Worm (Caenorhabditis elegans) whole organism, L3 larva: Measurements from ENCODE around the gene K03H6.1.

Source experiments
- fkh-2 ChIP-seq: fragments of 150-350 bp; optimal IDR thresholded peaks from 2 replicates; lab custom pipeline; 2014; ENCODE audit warnings: missing biosample characterization, missing genetic modification reagents, missing genetic modification characterization
- nfya-1 ChIP-seq: sonication (generic microtip); optimal IDR thresholded peaks from 2 replicates; lab custom pipeline; 2017; ENCODE audit warnings: missing genetic modification characterization, mild to moderate bottlenecking, missing compliant biosample characterization, antibody characterized with exemption, moderate library complexity; ENCODE audit not compliant: insufficient read depth

The K03H6.1 gene

DNA sequence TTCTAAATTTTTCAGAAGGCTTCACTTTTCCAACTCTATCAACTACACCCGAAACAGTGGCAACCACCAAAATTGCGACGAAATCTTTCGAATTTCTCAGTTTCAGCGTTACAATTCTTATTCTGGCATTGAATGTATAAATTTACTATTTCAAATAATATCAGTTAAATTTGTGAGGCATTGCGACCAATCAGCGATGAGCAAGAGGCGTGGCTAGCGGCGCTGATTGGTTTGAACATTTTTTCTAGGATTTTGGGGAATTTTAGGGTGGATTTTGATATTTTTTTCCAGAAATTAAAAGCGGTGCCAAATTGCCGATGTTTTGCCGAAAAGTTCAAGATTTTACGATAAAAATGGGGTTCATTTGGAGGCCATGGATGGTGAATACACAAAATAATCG lies 44.1 kb downstream of the K03H6.1 start:
- TF ChIP-seq nfya-1 (tag; lab: Kevin White, UChicago) (peak; percentile 96), fkh-2 (tag; lab: Kevin White, UChicago) (no peak)
